Fruit fly (Drosophila melanogaster): ENCODE measurements around the gene CG7627.

Gene CG7627

dm6 chr2L:8370364-8371326 is 8.4 kb upstream of the CG7627 start, which contains the start of gene CG17292:
CG17292 (plus strand) TSS chr2L:8370454.
- peak; percentile 79 for TF ChIP-seq CG12768 (GFP tag; optimal IDR thresholded peaks at IDR 0.05)
- peak; percentile 62 for TF ChIP-seq CG33017 (tag; optimal IDR thresholded peaks at IDR 0.05)
- TF ChIP-seq Clk (GFP tag; optimal IDR thresholded peaks at IDR 0.05), result peak; percentile 42
- peak; percentile 17 for TF ChIP-seq CG14711 (tag; optimal IDR thresholded peaks at IDR 0.05)
- TF ChIP-seq Crg-1 (GFP tag; optimal IDR thresholded peaks at IDR 0.05), result peak; percentile 37
- TF ChIP-seq CG11617 (GFP tag; optimal IDR thresholded peaks at IDR 0.05), result peak; percentile 70
- TF ChIP-seq CG7045 (GFP tag; optimal IDR thresholded peaks at IDR 0.05), result no peak
- no peak for TF ChIP-seq Hr96 (GFP tag; optimal IDR thresholded peaks at IDR 0.05)
- TF ChIP-seq cnc (optimal IDR thresholded peaks at IDR 0.05), result no peak
- peak; percentile 65 for TF ChIP-seq CG7101 (tag; optimal IDR thresholded peaks at IDR 0.05)
- peak; percentile 49 for TF ChIP-seq CG1620 (GFP tag; optimal IDR thresholded peaks at IDR 0.05)
- peak; percentile 81 for TF ChIP-seq Mnt (GFP tag; optimal IDR thresholded peaks at IDR 0.05)
- peak; percentile 62 for TF ChIP-seq toe (GFP tag; optimal IDR thresholded peaks at IDR 0.05)
- peak; percentile 90 for TF ChIP-seq cic (GFP tag; optimal IDR thresholded peaks at IDR 0.05)
- no peak for TF ChIP-seq kay (GFP tag; ENCODE audit: borderline replicate concordance)
- peak; percentile 52 for TF ChIP-seq pad (GFP tag; optimal IDR thresholded peaks at IDR 0.05)
- no peak for TF ChIP-seq CG5204 (GFP tag; optimal IDR thresholded peaks at IDR 0.05)
- TF ChIP-seq bab1 (GFP tag; optimal IDR thresholded peaks at IDR 0.05), result peak; percentile 88
- peak; percentile 72 for TF ChIP-seq tj (GFP tag; optimal IDR thresholded peaks at IDR 0.05)
- peak; percentile 58 for TF ChIP-seq ovo (GFP tag; optimal IDR thresholded peaks at IDR 0.05)

- peak; percentile 86 for TF ChIP-seq toe (GFP tag; optimal IDR thresholded peaks at IDR 0.05)
- TF ChIP-seq CG7101 (tag; optimal IDR thresholded peaks at IDR 0.05), result peak; percentile 45
- TF ChIP-seq Mnt (GFP tag; optimal IDR thresholded peaks at IDR 0.05), result peak; percentile 45
- TF ChIP-seq ovo (GFP tag; optimal IDR thresholded peaks at IDR 0.05), result peak; percentile 58
- no peak for TF ChIP-seq CG5204 (GFP tag; optimal IDR thresholded peaks at IDR 0.05)
- TF ChIP-seq CG1620 (GFP tag; optimal IDR thresholded peaks at IDR 0.05), result peak; percentile 60
- TF ChIP-seq bab1 (GFP tag; optimal IDR thresholded peaks at IDR 0.05), result no peak
- TF ChIP-seq CG12768 (GFP tag; optimal IDR thresholded peaks at IDR 0.05), result no peak
- TF ChIP-seq cic (GFP tag; optimal IDR thresholded peaks at IDR 0.05), result peak; percentile 70
- TF ChIP-seq Crg-1 (GFP tag; optimal IDR thresholded peaks at IDR 0.05), result peak; percentile 72
- peak; percentile 37 for TF ChIP-seq CG11617 (GFP tag; optimal IDR thresholded peaks at IDR 0.05)
- TF ChIP-seq kay (GFP tag; ENCODE audit: borderline replicate concordance), result peak; percentile 66
- TF ChIP-seq CG7045 (GFP tag; optimal IDR thresholded peaks at IDR 0.05), result no peak
- peak; percentile 45 for TF ChIP-seq Hr96 (GFP tag; optimal IDR thresholded peaks at IDR 0.05)
- peak; percentile 27 for TF ChIP-seq pad (GFP tag; optimal IDR thresholded peaks at IDR 0.05)
- TF ChIP-seq tj (GFP tag; optimal IDR thresholded peaks at IDR 0.05), result peak; percentile 34
- no peak for TF ChIP-seq Clk (GFP tag; optimal IDR thresholded peaks at IDR 0.05)
- no peak for TF ChIP-seq cnc (optimal IDR thresholded peaks at IDR 0.05)
- TF ChIP-seq CG33017 (tag; optimal IDR thresholded peaks at IDR 0.05), result peak; percentile 25
- TF ChIP-seq CG14711 (tag; optimal IDR thresholded peaks at IDR 0.05), result peak; percentile 10
Observed at dm6 chr2L:8365701-8366643, 3.7 kb upstream of the CG7627 start, which contains the start of gene Pp2A-29B. Pp2A-29B (plus strand) TSS chr2L:8366038.

DNA sequence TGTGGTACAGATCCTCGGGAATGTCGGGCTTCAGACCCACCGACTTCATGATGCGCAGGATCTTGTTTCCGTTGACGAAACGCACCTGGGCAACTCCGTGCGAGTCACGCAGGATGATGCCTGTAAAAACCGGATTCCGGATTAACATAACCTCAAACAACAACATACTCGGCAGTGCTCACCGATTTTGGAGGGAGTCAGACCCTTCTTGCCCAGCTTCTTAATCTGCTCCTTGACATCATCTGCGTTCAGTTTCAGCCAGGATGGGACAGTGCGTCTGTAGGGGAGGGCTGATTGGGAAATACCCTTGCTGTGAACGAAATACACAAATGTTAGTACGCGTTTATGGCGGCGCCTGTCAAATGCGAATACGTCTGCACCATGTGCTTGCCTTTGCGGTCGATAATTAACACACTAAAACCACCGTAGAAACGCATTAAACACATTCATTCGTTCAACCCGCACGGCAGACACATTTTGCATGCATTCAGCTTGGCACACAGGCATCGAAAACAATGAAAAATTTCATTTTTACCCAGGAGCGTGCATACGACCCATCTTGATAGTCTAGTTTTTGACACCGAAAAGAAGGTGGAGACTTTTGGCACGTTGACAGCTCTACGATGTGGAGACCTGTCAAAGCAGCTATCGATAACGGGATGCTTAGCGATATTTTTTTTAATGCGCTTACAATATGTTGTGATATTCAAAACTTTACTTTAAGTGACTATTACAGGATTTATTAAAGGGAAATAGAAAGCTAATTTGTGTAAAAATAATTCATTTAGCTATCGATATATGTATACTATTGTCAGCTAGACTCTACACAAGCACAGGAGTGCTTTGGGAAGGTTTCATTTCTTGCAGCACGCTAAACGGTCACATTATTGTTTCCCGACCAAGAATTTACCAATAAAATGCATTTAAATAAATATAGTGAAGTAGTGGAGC is 2.0 kb upstream of the CG7627 start, which contains the start of the genes RpS13 and CSN8:
Gene RpS13, minus strand, starts transcription at position 657 of the 951 bp plus-strand sequence.
Gene CSN8, plus strand, starts transcription at position 850 of the 951 bp plus-strand sequence.
- no peak for TF ChIP-seq tj (GFP tag; optimal IDR thresholded peaks at IDR 0.05)
- peak; percentile 46 for TF ChIP-seq CG11617 (GFP tag; optimal IDR thresholded peaks at IDR 0.05)
- TF ChIP-seq bab1 (GFP tag; optimal IDR thresholded peaks at IDR 0.05), result peak; percentile 51
- peak; percentile 96 for TF ChIP-seq Mnt (GFP tag; optimal IDR thresholded peaks at IDR 0.05)
- no peak for TF ChIP-seq cnc (optimal IDR thresholded peaks at IDR 0.05)
- peak; percentile 28 for TF ChIP-seq CG1620 (GFP tag; optimal IDR thresholded peaks at IDR 0.05)
- peak; percentile 46 for TF ChIP-seq CG7101 (tag; optimal IDR thresholded peaks at IDR 0.05)
- peak; percentile 37 for TF ChIP-seq pad (GFP tag; optimal IDR thresholded peaks at IDR 0.05)
- no peak for TF ChIP-seq ovo (GFP tag; optimal IDR thresholded peaks at IDR 0.05)
- TF ChIP-seq Clk (GFP tag; optimal IDR thresholded peaks at IDR 0.05), result no peak
- no peak for TF ChIP-seq CG12768 (GFP tag; optimal IDR thresholded peaks at IDR 0.05)
- peak; percentile 72 for TF ChIP-seq CG14711 (tag; optimal IDR thresholded peaks at IDR 0.05)
- TF ChIP-seq CG5204 (GFP tag; optimal IDR thresholded peaks at IDR 0.05), result no peak
- peak; percentile 37 for TF ChIP-seq cic (GFP tag; optimal IDR thresholded peaks at IDR 0.05)
- TF ChIP-seq Hr96 (GFP tag; optimal IDR thresholded peaks at IDR 0.05), result peak; percentile 19
- peak; percentile 54 for TF ChIP-seq toe (GFP tag; optimal IDR thresholded peaks at IDR 0.05)
- TF ChIP-seq kay (GFP tag; ENCODE audit: borderline replicate concordance), result no peak
- no peak for TF ChIP-seq CG7045 (GFP tag; optimal IDR thresholded peaks at IDR 0.05)

DNA sequence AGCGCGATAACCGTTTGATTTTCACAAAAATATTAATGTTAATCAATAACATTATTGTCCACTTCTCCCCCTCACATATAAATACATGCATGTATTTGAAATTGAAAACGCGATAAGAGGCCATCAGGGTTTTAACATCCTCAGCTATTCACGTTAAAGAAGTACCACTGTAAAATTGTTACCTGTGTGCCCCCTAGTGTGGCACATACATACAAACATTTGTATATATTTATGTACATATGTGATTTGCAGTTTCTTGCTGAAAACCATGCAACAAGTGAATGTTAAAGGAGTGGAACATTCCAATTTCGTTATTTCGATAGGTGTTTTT is 651 bp upstream of the CG7627 start:
- TF ChIP-seq pad (GFP tag; optimal IDR thresholded peaks at IDR 0.05) (peak; percentile 6), CG11617 (GFP tag; optimal IDR thresholded peaks at IDR 0.05) (peak; percentile 48), toe (GFP tag; optimal IDR thresholded peaks at IDR 0.05) (no peak), CG7101 (tag; optimal IDR thresholded peaks at IDR 0.05) (no peak)
